Fruit fly (Drosophila melanogaster) S2 (cell line): Measurements from ENCODE around the gene CG14932.

Source experiments
- CG8478 ChIP-seq: fragments of >200 bp; optimal IDR thresholded peaks from 2 replicates; lab custom pipeline; 2018
- CTCF ChIP-seq, 2 experiments: fragments of >200 bp; optimal IDR thresholded peaks; 2 replicates each; lab custom pipeline; 2018

DNA sequence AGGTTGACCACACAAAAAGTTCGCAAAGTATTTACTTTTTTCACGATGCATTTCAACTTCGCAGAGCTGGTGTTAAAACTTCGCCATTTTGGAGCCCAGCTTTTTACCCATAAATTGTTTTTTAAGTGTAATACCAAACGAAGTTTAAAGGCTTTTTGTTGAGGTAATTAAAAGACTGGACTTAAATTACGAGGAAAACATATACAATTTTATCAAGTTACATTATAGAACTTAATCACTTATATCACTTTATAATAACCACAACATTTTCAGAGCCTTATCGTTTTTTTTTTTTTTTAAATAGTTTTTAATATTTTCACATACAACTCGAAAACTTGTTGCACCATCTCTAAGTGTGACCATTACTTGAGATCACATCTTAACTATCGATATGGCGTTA is 1.7 kb upstream of the CG14932 start, which contains the start of gene CG14931:
- TF ChIP-seq CG8478 = no peak
- no peak for TF ChIP-seq CTCF (optimal IDR thresholded peaks at IDR 0.05; lab: Kevin White, UChicago)
